Worm (Caenorhabditis elegans) whole organism, L4/young adult: ENCODE measurements around the gene oac-6.
"Not testable (repeated sequence)": the region's sequence is repeated elsewhere in the genome, so short reads cannot be mapped to it uniquely, and the experiment has no call there.

Experiments used
- W03F9.2 ChIP-seq: fragments of 150-350 bp; optimal IDR thresholded peaks from 2 replicates; lab custom pipeline; 2014; ENCODE audit warnings: missing biosample characterization, missing genetic modification characterization
- dao-5 ChIP-seq: sonication (generic microtip); optimal IDR thresholded peaks from 2 replicates; lab custom pipeline; 2016; ENCODE audit warnings: missing genotype, missing genetic modification characterization, moderate library complexity, missing compliant biosample characterization
- him-1 ChIP-seq: sonication (generic microtip); optimal IDR thresholded peaks from 2 replicates; lab custom pipeline; 2016; ENCODE audit warnings: missing genotype, missing genetic modification reagents, missing genetic modification characterization, missing compliant biosample characterization

The oac-6 gene

ce11 chrV:16338287-16339092 is 36.0 kb downstream of the oac-6 start, which contains the start of gene slc-9B.2:
slc-9B.2 (plus strand) TSS chrV:16339042.
- TF ChIP-seq dao-5; him-1 (tag; lab: Kevin White, UChicago); W03F9.2 (tag; lab: Kevin White, UChicago): not testable (repeated sequence)

DNA sequence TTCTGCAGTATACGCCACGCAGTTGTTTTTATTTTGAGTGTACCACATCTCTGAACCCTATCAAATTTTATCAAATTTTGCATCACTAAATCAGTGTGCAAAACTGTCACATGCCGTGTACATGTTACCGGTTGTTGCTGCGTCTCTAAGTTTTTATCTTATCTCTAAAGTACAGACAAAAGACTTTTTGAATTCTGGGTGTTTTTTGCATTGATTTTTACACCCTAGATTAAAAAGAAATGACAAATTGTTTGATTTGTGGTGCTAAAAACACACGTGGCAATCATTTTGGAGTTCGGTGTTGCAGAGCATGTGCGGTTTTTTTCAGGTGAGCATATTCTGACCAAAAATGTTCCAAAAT is 39.7 kb downstream of the oac-6 start, which contains the start of gene nhr-193:
Gene nhr-193 (plus strand): TSS at position 51 of the 361 bp plus-strand sequence.
- TF ChIP-seq him-1 (tag; lab: Kevin White, UChicago) (no peak), W03F9.2 (tag; lab: Kevin White, UChicago) (no peak), dao-5 (no peak)

- TF ChIP-seq him-1 (tag; lab: Kevin White, UChicago), result no peak
- no peak for TF ChIP-seq dao-5
- no peak for TF ChIP-seq W03F9.2 (tag; lab: Kevin White, UChicago)
Observed at ce11 chrV:16346406-16347108, 44.0 kb downstream of the oac-6 start, which contains the start of the genes W08G11.5 and W08G11.1. W08G11.5 (minus strand) TSS chrV:16346506. W08G11.1 (plus strand) TSS chrV:16347058.

- TF ChIP-seq W03F9.2 (tag; lab: Kevin White, UChicago) (no peak), him-1 (tag; lab: Kevin White, UChicago) (no peak)
Observed at ce11 chrV:16350061-16350460, 47.5 kb downstream of the oac-6 start.

- peak; percentile 81 for TF ChIP-seq him-1 (tag; lab: Kevin White, UChicago)
- no peak for TF ChIP-seq dao-5
- TF ChIP-seq W03F9.2 (tag; lab: Kevin White, UChicago), result no peak
Observed at ce11 chrV:16350775-16351378, 48.4 kb downstream of the oac-6 start.

ce11 chrV:16351757-16352156 is 49.2 kb downstream of the oac-6 start:
- TF ChIP-seq dao-5, result no peak
- no peak for TF ChIP-seq him-1 (tag; lab: Kevin White, UChicago)
- no peak for TF ChIP-seq W03F9.2 (tag; lab: Kevin White, UChicago)

- TF ChIP-seq W03F9.2 (tag; lab: Kevin White, UChicago), result peak; percentile 17
- no peak for TF ChIP-seq him-1 (tag; lab: Kevin White, UChicago)
- TF ChIP-seq dao-5, result no peak
Observed at ce11 chrV:16352282-16352681, 49.8 kb downstream of the oac-6 start.

DNA sequence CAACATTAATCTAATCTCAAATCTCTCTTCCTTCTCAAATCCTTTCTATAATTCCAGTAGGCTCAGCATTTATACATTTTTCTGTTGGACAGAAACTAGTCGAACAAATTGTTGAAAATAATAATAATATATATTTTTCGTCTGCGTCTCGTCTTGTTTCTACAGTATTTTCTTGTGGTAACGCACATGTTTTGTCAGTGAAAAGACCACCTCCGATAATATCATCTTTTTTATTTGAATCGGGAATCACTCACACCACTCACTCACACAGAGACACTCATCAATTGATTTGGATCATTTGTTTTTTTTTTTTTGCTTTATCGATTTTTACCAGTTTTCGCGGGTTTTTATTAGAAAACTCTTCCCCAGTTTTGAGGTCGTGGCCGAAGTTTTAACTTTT is 52.2 kb downstream of the oac-6 start:
- TF ChIP-seq dao-5 (no peak), W03F9.2 (tag; lab: Kevin White, UChicago) (no peak), him-1 (tag; lab: Kevin White, UChicago) (no peak)
